ENCODE assay signal across 1 worm cellular context in genomic region chrIII:8967639-8968038, ce11.
TF ChIP-seq lines count a peak whose summit lies in the region.

Gene bud-13 (minus strand): TSS chrIII:8967727.
Gene rpap-2 (plus strand): TSS chrIII:8967967.

TF ChIP-seq in whole organism, L1 larva, 84 proteins besides CTCF, POLR2A, EP300 and RAD21 (continued from another document):
- peak; percentile 63 for TF ChIP-seq rnt-1 (tag; optimal IDR thresholded peaks at IDR 0.05; lab: Kevin White, UChicago)
- no peak for TF ChIP-seq grh-1 (GFP tag; IDR thresholded peaks at IDR 0.05; lab: Robert Waterston, UW)
- TF ChIP-seq nhr-85 (tag; lab: Kevin White, UChicago): no peak
- peak in 1 of 3 experiments; percentile 12 for TF ChIP-seq dpl-1 (GFP tag; optimal IDR thresholded peaks at IDR 0.05; lab: Kevin White, UChicago)
- no peak for TF ChIP-seq Y116A8C.19 (tag; optimal IDR thresholded peaks at IDR 0.05; lab: Kevin White, UChicago; ENCODE audit: borderline replicate concordance)
TF ChIP-seq in whole organism, L1 larva: peak in this region for 8.
